Fruit fly (Drosophila melanogaster): ENCODE measurements around the gene Mat89Ba.
A peak's percentile ranks its signal among the peaks of the same experiment; 100 is the strongest.

Gene Mat89Ba

dm6 chr3R:16223252-16224037 lies 48.8 kb downstream of the Mat89Ba start (continued):
- no peak for TF ChIP-seq CG11902 (GFP tag; optimal IDR thresholded peaks at IDR 0.05)
- peak; percentile 29 to 52 for TF ChIP-seq ss (GFP tag; optimal IDR thresholded peaks at IDR 0.05)
- no peak for TF ChIP-seq fd85E (GFP tag; optimal IDR thresholded peaks at IDR 0.05)
- TF ChIP-seq Met (GFP tag; optimal IDR thresholded peaks at IDR 0.05), result peak; percentile 51
- TF ChIP-seq CG8119 (GFP tag; IDR thresholded peaks at IDR 0.05), result no peak
- TF ChIP-seq net (GFP tag; optimal IDR thresholded peaks at IDR 0.05), result peak; percentile 65
- TF ChIP-seq CG32006 (GFP tag; optimal IDR thresholded peaks at IDR 0.05), result peak; percentile 91
- TF ChIP-seq CG7368 (GFP tag; optimal IDR thresholded peaks at IDR 0.05), result peak; percentile 2
- peak; percentile 63 for TF ChIP-seq acj6 (GFP tag; optimal IDR thresholded peaks at IDR 0.05)
- peak; percentile 70 for TF ChIP-seq CG16779 (tag; optimal IDR thresholded peaks at IDR 0.05)
- peak; percentile 82 for TF ChIP-seq CG4318 (GFP tag; optimal IDR thresholded peaks at IDR 0.05)
- no peak for TF ChIP-seq Sox14 (GFP tag; optimal IDR thresholded peaks at IDR 0.05)
- peak; percentile 28 for TF ChIP-seq esn (GFP tag; optimal IDR thresholded peaks at IDR 0.05)
- peak; percentile 70 for TF ChIP-seq OdsH (GFP tag; optimal IDR thresholded peaks at IDR 0.05)
- TF ChIP-seq fkh (GFP tag; optimal IDR thresholded peaks at IDR 0.05), result no peak
- TF ChIP-seq dac (GFP tag; optimal IDR thresholded peaks at IDR 0.05), result peak; percentile 69
- TF ChIP-seq CG8632 (GFP tag; optimal IDR thresholded peaks at IDR 0.05), result peak; percentile 61
- TF ChIP-seq fd59A (GFP tag; optimal IDR thresholded peaks at IDR 0.05), result no peak
- TF ChIP-seq CG10631 (GFP tag; optimal IDR thresholded peaks at IDR 0.05), result peak; percentile 88
- TF ChIP-seq CG6163 (GFP tag; IDR thresholded peaks at IDR 0.05), result peak; percentile 16; the same call in 1 of the 3 replicates
- TF ChIP-seq Ets96B (tag; optimal IDR thresholded peaks at IDR 0.05), result peak; percentile 92
- peak; percentile 16 for TF ChIP-seq Smox (GFP tag; optimal IDR thresholded peaks at IDR 0.05)
- TF ChIP-seq CG34406 (GFP tag; optimal IDR thresholded peaks at IDR 0.05), result no peak
- peak; percentile 90 for TF ChIP-seq Eip78C (GFP tag)
- peak; percentile 71 for TF ChIP-seq dsx (GFP tag; optimal IDR thresholded peaks at IDR 0.05; ENCODE audit: poor library complexity, severe bottlenecking)
- TF ChIP-seq CG31627 (GFP tag; optimal IDR thresholded peaks at IDR 0.05), result peak; percentile 4
- no peak for TF ChIP-seq CG8319 (GFP tag; optimal IDR thresholded peaks at IDR 0.05)
- peak; percentile 24 for TF ChIP-seq CG1621 (tag; optimal IDR thresholded peaks at IDR 0.05)
- TF ChIP-seq Sox102F (GFP tag; optimal IDR thresholded peaks at IDR 0.05), result no peak
- TF ChIP-seq spab (GFP tag; optimal IDR thresholded peaks at IDR 0.05), result peak; percentile 79

- TF ChIP-seq CG8119 (GFP tag; IDR thresholded peaks at IDR 0.05) (peak; percentile 99), Sox102F (GFP tag; optimal IDR thresholded peaks at IDR 0.05) (peak; percentile 96), CG3919 (GFP tag; optimal IDR thresholded peaks at IDR 0.05) (peak; percentile 98), CG32006 (GFP tag; optimal IDR thresholded peaks at IDR 0.05) (peak; percentile 96), dac (GFP tag; optimal IDR thresholded peaks at IDR 0.05) (peak; percentile 97), CG7368 (GFP tag; optimal IDR thresholded peaks at IDR 0.05) (peak; percentile 99), cyc (GFP tag; optimal IDR thresholded peaks at IDR 0.05) (peak; percentile 99), pdm3 (GFP tag; optimal IDR thresholded peaks at IDR 0.05) (peak; percentile 99), Hr39 (GFP tag; optimal IDR thresholded peaks at IDR 0.05) (peak; percentile 98), eg (GFP tag; IDR thresholded peaks at IDR 0.05) (peak; percentile 100), Hr4 (GFP tag; optimal IDR thresholded peaks at IDR 0.05) (peak; percentile 99), CG10669 (GFP tag; optimal IDR thresholded peaks at IDR 0.05) (peak; percentile 97), CG8319 (GFP tag; optimal IDR thresholded peaks at IDR 0.05) (peak; percentile 87), topi (GFP tag; optimal IDR thresholded peaks at IDR 0.05) (peak; percentile 96), svp (GFP tag) (peak; percentile 99), OdsH (GFP tag; optimal IDR thresholded peaks at IDR 0.05) (peak; percentile 98), CG6792 (GFP tag; optimal IDR thresholded peaks at IDR 0.05) (peak; percentile 96), fd59A (GFP tag; optimal IDR thresholded peaks at IDR 0.05) (peak; percentile 92), dsx (GFP tag; optimal IDR thresholded peaks at IDR 0.05; ENCODE audit: poor library complexity, severe bottlenecking) (peak; percentile 94), vri (GFP tag; optimal IDR thresholded peaks at IDR 0.05) (peak; percentile 95), CG3032 (tag; optimal IDR thresholded peaks at IDR 0.05) (peak; percentile 91), spab (GFP tag; optimal IDR thresholded peaks at IDR 0.05) (peak; percentile 85), CG6163 (GFP tag; IDR thresholded peaks at IDR 0.05) (peak; percentile 99), CG11762 (GFP tag; optimal IDR thresholded peaks at IDR 0.05; ENCODE audit: insufficient read depth) (peak; percentile 94), ss (GFP tag; optimal IDR thresholded peaks at IDR 0.05) (peak; percentile 86 to 93), Hr38 (GFP tag; optimal IDR thresholded peaks at IDR 0.05) (peak; percentile 98), Lpt (GFP tag; optimal IDR thresholded peaks at IDR 0.05) (peak; percentile 99), Met (GFP tag; optimal IDR thresholded peaks at IDR 0.05) (peak; percentile 97), achi (GFP tag; optimal IDR thresholded peaks at IDR 0.05) (peak; percentile 94), lz (GFP tag; optimal IDR thresholded peaks at IDR 0.05) (peak; percentile 97)
Observed at dm6 chr3R:16222300-16222903, 49.8 kb downstream of the Mat89Ba start.
